Fruit fly (Drosophila melanogaster) whole organism, embryonic: ENCODE measurements around the gene CG46439.
A peak's percentile ranks its signal among the peaks of the same experiment; 100 is the strongest.

Experiments
- BtbVII ChIP-seq: fragments of 200-800 bp; sonication (Bioruptor generic); optimal IDR thresholded peaks from 3 replicates; lab custom pipeline; 2017; ENCODE audit warnings: missing biosample characterization, mild to moderate bottlenecking, missing genetic modification characterization
- Bteb2 ChIP-seq: fragments of 200-800 bp; sonication (Bioruptor generic); optimal IDR thresholded peaks from 2 replicates; lab custom pipeline; 2016; ENCODE audit warnings: missing biosample characterization, missing genetic modification characterization
- CG1024 ChIP-seq: fragments of 200-800 bp; sonication (Bioruptor generic); IDR thresholded peaks from 2 replicates; pipeline ENCODE4 v1.3.6; 2022; ENCODE audit warnings: missing biosample characterization, missing genetic modification characterization
- CG10267 ChIP-seq: fragments of 200-800 bp; sonication (Bioruptor generic); optimal IDR thresholded peaks from 2 replicates; lab custom pipeline; 2018; ENCODE audit warnings: missing biosample characterization, mild to moderate bottlenecking, missing genetic modification characterization, moderate library complexity
- CG10462 ChIP-seq: fragments of 200-800 bp; sonication (Bioruptor generic); optimal IDR thresholded peaks from 2 replicates; lab custom pipeline; 2016; ENCODE audit warnings: missing biosample characterization, missing genetic modification characterization
- CG11695 ChIP-seq: fragments of 200-800 bp; sonication (Bioruptor generic); IDR thresholded peaks from 3 replicates; pipeline ENCODE4 v1.3.6; 2022; ENCODE audit warnings: missing biosample characterization, missing genetic modification characterization
- CG11723 ChIP-seq: fragments of 200-800 bp; sonication (Bioruptor generic); optimal IDR thresholded peaks from 2 replicates; lab custom pipeline; 2017; ENCODE audit warnings: missing biosample characterization, mild to moderate bottlenecking, missing genetic modification characterization
- CG12744 ChIP-seq: fragments of 200-800 bp; sonication (Bioruptor generic); optimal IDR thresholded peaks from 2 replicates; lab custom pipeline; 2016; ENCODE audit warnings: missing biosample characterization, missing genetic modification characterization
- CG13894 ChIP-seq: fragments of 200-800 bp; sonication (Bioruptor generic); optimal IDR thresholded peaks from 3 replicates; lab custom pipeline; 2018; ENCODE audit warnings: missing biosample characterization, mild to moderate bottlenecking, missing genetic modification characterization, moderate library complexity
- CG14050 ChIP-seq: fragments of 200-800 bp; sonication (Bioruptor generic); IDR thresholded peaks from 3 replicates; pipeline ENCODE4 v1.3.6; 2022; ENCODE audit warnings: missing biosample characterization, missing genetic modification characterization
- CG15479 ChIP-seq: fragments of 200-800 bp; sonication (Bioruptor generic); optimal IDR thresholded peaks from 3 replicates; lab custom pipeline; 2019; ENCODE audit warnings: missing biosample characterization, mild to moderate bottlenecking, missing genetic modification characterization, moderate library complexity
- CG1603 ChIP-seq: fragments of 200-800 bp; sonication (Bioruptor generic); optimal IDR thresholded peaks from 2 replicates; lab custom pipeline; 2019; ENCODE audit warnings: missing biosample characterization, mild to moderate bottlenecking, missing genetic modification characterization, moderate library complexity
- CG17568 ChIP-seq: fragments of 200-800 bp; sonication (Bioruptor generic); optimal IDR thresholded peaks from 2 replicates; lab custom pipeline; 2018; ENCODE audit warnings: missing biosample characterization, mild to moderate bottlenecking, missing genetic modification characterization, moderate library complexity
- CG17612 ChIP-seq: fragments of 200-800 bp; sonication (Bioruptor generic); IDR thresholded peaks from 2 replicates; pipeline ENCODE4 v1.3.6; 2022; ENCODE audit warnings: missing biosample characterization, missing genetic modification characterization
- CG1792 ChIP-seq: fragments of 200-800 bp; sonication (Bioruptor generic); optimal IDR thresholded peaks from 2 replicates; lab custom pipeline; 2016; ENCODE audit warnings: missing biosample characterization, missing genetic modification characterization
- CG18262 ChIP-seq: fragments of 200-800 bp; optimal IDR thresholded peaks from 3 replicates; lab custom pipeline; 2019; ENCODE audit warnings: missing biosample characterization, mild to moderate bottlenecking, missing genetic modification characterization, moderate library complexity
- CG2678 ChIP-seq: fragments of 200-800 bp; sonication (Bioruptor generic); optimal IDR thresholded peaks from 3 replicates; lab custom pipeline; 2019; ENCODE audit warnings: missing biosample characterization, mild to moderate bottlenecking, missing genetic modification characterization, moderate library complexity
- CG31224 ChIP-seq: fragments of 200-800 bp; sonication (Bioruptor generic); IDR thresholded peaks from 2 replicates; pipeline ENCODE4 v1.3.6; 2022; ENCODE audit warnings: missing biosample characterization, missing genetic modification characterization
- CG4282 ChIP-seq: fragments of 200-800 bp; sonication (Bioruptor generic); optimal IDR thresholded peaks from 2 replicates; lab custom pipeline; 2016; ENCODE audit warnings: missing biosample characterization, missing genetic modification characterization
- CG6175 ChIP-seq: fragments of 200-800 bp; sonication (Bioruptor generic); IDR thresholded peaks from 3 replicates; pipeline ENCODE4 v1.3.6; 2022; ENCODE audit warnings: missing biosample characterization, missing genetic modification characterization
- CG7963 ChIP-seq: fragments of 200-800 bp; sonication (Bioruptor generic); IDR thresholded peaks from 3 replicates; pipeline ENCODE4 v1.3.6; 2022; ENCODE audit warnings: missing biosample characterization, missing genetic modification characterization; ENCODE audit not compliant: partially characterized antibody
- CHES-1-like ChIP-seq: fragments of 200-800 bp; sonication (Bioruptor generic); optimal IDR thresholded peaks from 2 replicates; lab custom pipeline; 2016; ENCODE audit warnings: missing biosample characterization, missing genetic modification characterization
- CrebB ChIP-seq: fragments of 200-800 bp; sonication (Bioruptor generic); optimal IDR thresholded peaks from 3 replicates; lab custom pipeline; 2018; ENCODE audit warnings: missing biosample characterization, mild to moderate bottlenecking, missing genetic modification characterization
- Dbx ChIP-seq: fragments of 200-800 bp; sonication (Bioruptor generic); IDR thresholded peaks from 3 replicates; pipeline ENCODE4 v1.3.6; 2022; ENCODE audit warnings: missing biosample characterization, missing genetic modification characterization
- Dek ChIP-seq: fragments of 200-800 bp; sonication (Bioruptor generic); optimal IDR thresholded peaks from 3 replicates; lab custom pipeline; 2019; ENCODE audit warnings: missing biosample characterization, mild to moderate bottlenecking, missing genetic modification characterization, moderate library complexity
- Drgx ChIP-seq: fragments of 200-800 bp; sonication (Bioruptor generic); IDR thresholded peaks from 2 replicates; pipeline ENCODE4 v1.3.6; 2022; ENCODE audit warnings: missing biosample characterization, missing genetic modification characterization
- Fer2 ChIP-seq: fragments of 200-800 bp; sonication (Bioruptor generic); optimal IDR thresholded peaks from 2 replicates; lab custom pipeline; 2018; ENCODE audit warnings: missing biosample characterization, mild to moderate bottlenecking, missing genetic modification characterization, moderate library complexity
- H15 ChIP-seq: fragments of 200-800 bp; sonication (Bioruptor generic); IDR thresholded peaks from 3 replicates; pipeline ENCODE4 v1.3.6; 2022; ENCODE audit warnings: missing biosample characterization, missing genetic modification characterization
- HLH3B ChIP-seq: fragments of 200-800 bp; sonication (Bioruptor generic); IDR thresholded peaks from 2 replicates; pipeline ENCODE4 v1.3.6; 2022; ENCODE audit warnings: missing biosample characterization, missing genetic modification characterization
- Med ChIP-seq: fragments of 200-800 bp; sonication (Bioruptor generic); peaks from one replicate; lab custom pipeline; 2016; ENCODE audit warnings: missing biosample characterization, missing genetic modification characterization, mild to moderate bottlenecking, inconsistent platforms, moderate library complexity
- NK7.1 ChIP-seq: fragments of 200-800 bp; sonication (Bioruptor generic); optimal IDR thresholded peaks from 3 replicates; lab custom pipeline; 2016; ENCODE audit warnings: missing biosample characterization, missing genetic modification characterization
- Rfx ChIP-seq: fragments of 200-800 bp; sonication (Bioruptor generic); IDR thresholded peaks from 2 replicates; pipeline ENCODE4 v1.3.6; 2022; ENCODE audit warnings: missing biosample characterization, missing genetic modification characterization
- Sox100B ChIP-seq: fragments of 200-800 bp; sonication (Bioruptor generic); optimal IDR thresholded peaks from 3 replicates; lab custom pipeline; 2018; ENCODE audit warnings: missing biosample characterization, mild to moderate bottlenecking, missing genetic modification characterization
- Xbp1 ChIP-seq: fragments of 200-800 bp; sonication (Bioruptor generic); optimal IDR thresholded peaks from 3 replicates; lab custom pipeline; 2016; ENCODE audit warnings: missing biosample characterization, mild to moderate bottlenecking, missing genetic modification characterization
- YL-1 ChIP-seq: fragments of 200-800 bp; sonication (Bioruptor generic); optimal IDR thresholded peaks from 3 replicates; lab custom pipeline; 2017; ENCODE audit warnings: missing biosample characterization, mild to moderate bottlenecking, missing genetic modification characterization
- bab2 ChIP-seq: fragments of 200-800 bp; sonication (Bioruptor generic); optimal IDR thresholded peaks from 2 replicates; lab custom pipeline; 2016; ENCODE audit warnings: missing biosample characterization, missing genetic modification characterization
- ems ChIP-seq: fragments of 200-800 bp; sonication (Bioruptor generic); optimal IDR thresholded peaks from 3 replicates; lab custom pipeline; 2016; ENCODE audit warnings: missing biosample characterization, missing genetic modification characterization
- insv ChIP-seq, 2 experiments: fragments of 200-800 bp; sonication (Bioruptor generic); optimal IDR thresholded peaks; 3 replicates each; lab custom pipeline; 2016 to 2018; ENCODE audit warnings: missing biosample characterization in 2 of 2, missing genetic modification characterization in 2 of 2
- kah ChIP-seq: fragments of 200-800 bp; sonication (Bioruptor generic); optimal IDR thresholded peaks from 2 replicates; lab custom pipeline; 2018; ENCODE audit warnings: missing biosample characterization, mild to moderate bottlenecking, missing genetic modification characterization
- knrl ChIP-seq: fragments of 200-800 bp; sonication (Bioruptor generic); IDR thresholded peaks from 3 replicates; pipeline ENCODE4 v1.3.6; 2022; ENCODE audit warnings: missing biosample characterization, missing genetic modification characterization; ENCODE audit not compliant: partially characterized antibody
- nau ChIP-seq: fragments of 200-800 bp; sonication (Bioruptor generic); optimal IDR thresholded peaks from 3 replicates; lab custom pipeline; 2017; ENCODE audit warnings: missing biosample characterization, mild to moderate bottlenecking, missing genetic modification characterization, missing genetic modification reagents
- odd ChIP-seq: fragments of 200-800 bp; sonication (Bioruptor generic); optimal IDR thresholded peaks from 2 replicates; lab custom pipeline; 2017; ENCODE audit warnings: missing biosample characterization, mild to moderate bottlenecking, missing genetic modification characterization
- psq ChIP-seq: fragments of 200-800 bp; sonication (Bioruptor generic); optimal IDR thresholded peaks from 2 replicates; lab custom pipeline; 2017; ENCODE audit warnings: missing biosample characterization, missing genetic modification characterization
- ro ChIP-seq: fragments of 200-800 bp; sonication (Bioruptor generic); IDR thresholded peaks from 2 replicates; pipeline ENCODE4 v1.3.6; 2022; ENCODE audit warnings: missing biosample characterization, missing genetic modification characterization
- schlank ChIP-seq: fragments of 200-800 bp; sonication (Bioruptor generic); optimal IDR thresholded peaks from 2 replicates; lab custom pipeline; 2018; ENCODE audit warnings: missing biosample characterization, mild to moderate bottlenecking, missing genetic modification characterization
- slou ChIP-seq: fragments of 200-800 bp; sonication (Bioruptor generic); optimal IDR thresholded peaks from 3 replicates; lab custom pipeline; 2016; ENCODE audit warnings: missing biosample characterization, missing genetic modification characterization
- sr ChIP-seq: fragments of 200-800 bp; sonication (Bioruptor generic); IDR thresholded peaks from 3 replicates; pipeline ENCODE4 v1.3.6; 2022; ENCODE audit warnings: missing biosample characterization, missing genetic modification characterization
- tna ChIP-seq: fragments of 200-800 bp; sonication (Bioruptor generic); IDR thresholded peaks from 2 replicates; pipeline ENCODE4 v1.3.6; 2022; ENCODE audit warnings: missing biosample characterization, missing genetic modification characterization; ENCODE audit not compliant: partially characterized antibody
- zfh2 ChIP-seq: fragments of 200-800 bp; sonication (Bioruptor generic); optimal IDR thresholded peaks from 2 replicates; lab custom pipeline; 2016; ENCODE audit warnings: missing biosample characterization, missing genetic modification characterization

The CG46439 gene

dm6 chr3L:11118627-11119395, 22.8 kb upstream of the CG46439 start (continued):
- TF ChIP-seq CG6175 (GFP tag; lab: Robert Waterston, UW) (peak; percentile 72; the same call in 1 of the 3 replicates), CG14050 (peak; percentile 48; the same call in 1 of the 3 replicates), CHES-1-like (peak; percentile 84), CG10267 (tag; lab: Kevin White, UChicago) (peak; percentile 25), CG1603 (tag; lab: Kevin White, UChicago) (peak; percentile 64), Sox100B (GFP tag; lab: Kevin White, UChicago) (peak; percentile 72), odd (GFP tag; lab: Kevin White, UChicago) (peak; percentile 58), insv (GFP tag; optimal IDR thresholded peaks at IDR 0.05; lab: Kevin White, UChicago) (peak in 1 of 2 experiments; percentile 78), HLH3B (GFP tag; lab: Robert Waterston, UW) (peak; percentile 33; the same call in 1 of the 2 replicates), bab2 (GFP tag; lab: Kevin White, UChicago) (peak; percentile 77), ro (GFP tag; lab: Robert Waterston, UW) (no peak), CG10462 (GFP tag; lab: Kevin White, UChicago) (no peak), BtbVII (GFP tag; lab: Kevin White, UChicago) (peak; percentile 73), nau (peak; percentile 83), CG11695 (GFP tag; lab: Robert Waterston, UW) (peak; percentile 57; the same call in 1 of the 3 replicates), CG18262 (tag; lab: Kevin White, UChicago) (peak; percentile 30), CG17568 (GFP tag; lab: Kevin White, UChicago) (peak; percentile 90), CG15479 (GFP tag; lab: Kevin White, UChicago) (peak; percentile 86), CG12744 (GFP tag; lab: Kevin White, UChicago) (peak; percentile 69), CG13894 (tag; lab: Kevin White, UChicago) (peak; percentile 81), Bteb2 (GFP tag; lab: Kevin White, UChicago) (peak; percentile 41), kah (GFP tag; lab: Kevin White, UChicago) (peak; percentile 58), Dek (tag; lab: Kevin White, UChicago) (peak; percentile 55), Med (GFP tag; lab: Kevin White, UChicago) (peak; percentile 92), CG4282 (peak; percentile 24), NK7.1 (GFP tag; lab: Kevin White, UChicago) (peak; percentile 40), psq (GFP tag; lab: Kevin White, UChicago) (peak; percentile 67), CG1792 (GFP tag; lab: Kevin White, UChicago) (peak; percentile 69), sr (GFP tag; lab: Robert Waterston, UW) (no peak), Rfx (GFP tag; lab: Robert Waterston, UW) (peak; percentile 65; the same call in 1 of the 2 replicates), knrl (GFP tag; lab: Robert Waterston, UW) (no peak), tna (GFP tag; lab: Robert Waterston, UW) (no peak), CG2678 (tag; lab: Kevin White, UChicago) (peak; percentile 84), CG7963 (GFP tag; lab: Robert Waterston, UW) (no peak), schlank (tag; lab: Kevin White, UChicago) (peak; percentile 85), Drgx (GFP tag; lab: Robert Waterston, UW) (peak; percentile 53; the same call in 1 of the 2 replicates), zfh2 (GFP tag; lab: Kevin White, UChicago) (no peak), ems (GFP tag; lab: Kevin White, UChicago) (peak; percentile 15), slou (GFP tag; lab: Kevin White, UChicago) (peak; percentile 22), CrebB (tag; lab: Kevin White, UChicago) (peak; percentile 88), Fer2 (peak; percentile 51), CG31224 (GFP tag; lab: Robert Waterston, UW) (no peak), Dbx (peak; percentile 84; the same call in 2 of the 3 replicates), H15 (GFP tag; lab: Robert Waterston, UW) (0 out of 3 replicates have a peak, but pooled peaks have one; percentile 26), CG11723 (peak; percentile 69), CG1024 (GFP tag; lab: Robert Waterston, UW) (peak; percentile 68; the same call in 1 of the 2 replicates), Xbp1 (GFP tag; lab: Kevin White, UChicago) (peak; percentile 11), YL-1 (GFP tag; lab: Kevin White, UChicago) (peak; percentile 91), CG17612 (no peak)
